Worm (Caenorhabditis elegans): ENCODE results near the gene deg-1.

Gene deg-1

DNA sequence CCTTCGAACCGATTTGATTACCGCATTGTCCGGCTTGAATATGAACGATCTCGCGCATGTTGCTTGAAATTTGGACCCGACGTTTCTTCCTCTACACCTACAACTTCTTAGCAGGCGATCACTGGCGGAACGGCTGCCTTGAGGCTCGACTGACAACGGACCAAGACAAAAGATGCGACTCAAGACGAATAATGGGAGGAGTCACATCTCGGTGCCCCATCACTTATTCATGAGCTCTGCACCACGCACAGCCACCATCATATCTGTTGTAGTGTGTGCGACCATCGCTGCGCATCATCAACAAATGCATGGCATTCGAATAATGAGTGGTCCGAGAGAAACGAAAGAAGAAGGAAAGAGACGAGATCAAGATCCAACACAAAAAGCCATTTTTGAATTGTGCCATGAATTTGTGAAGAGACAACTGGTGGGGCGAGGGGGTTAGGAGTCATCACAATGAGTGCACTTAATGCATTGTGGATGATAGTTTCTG lies 23.7 kb downstream of the deg-1 start, which contains the start of gene mec-7:
Gene mec-7 (minus strand): TSS at position 181 of the 493 bp plus-strand sequence.
- peak; percentile 29; the same call in 1 of the 2 replicates for TF ChIP-seq zfh-2 (GFP tag; conservative IDR thresholded peaks at IDR 0.05)
- TF ChIP-seq hmg-20 (GFP tag; IDR thresholded peaks at IDR 0.05) = no peak
- no peak for TF ChIP-seq fkh-3 (tag; optimal IDR thresholded peaks at IDR 0.05)

- no peak for TF ChIP-seq tbp1 (GFP tag; optimal IDR thresholded peaks at IDR 0.05)
- TF ChIP-seq lin-40 (tag; optimal IDR thresholded peaks at IDR 0.05) = no peak
- TF ChIP-seq hsf-1 (GFP tag; IDR thresholded peaks at IDR 0.05) = no peak
- TF ChIP-seq let-607 (tag; optimal IDR thresholded peaks at IDR 0.05) = no peak
- no peak for TF ChIP-seq F10E7.11 (tag; optimal IDR thresholded peaks at IDR 0.05)
- no peak for TF ChIP-seq ceh-58 (GFP tag; IDR thresholded peaks at IDR 0.05)
- no peak for TF ChIP-seq dpff-1 (tag; optimal IDR thresholded peaks at IDR 0.05)
- TF ChIP-seq zim-3 (tag; optimal IDR thresholded peaks at IDR 0.05) = no peak
- no peak for TF ChIP-seq repo-1 (tag; optimal IDR thresholded peaks at IDR 0.05)
- no peak for TF ChIP-seq bed-2 (GFP tag; IDR thresholded peaks at IDR 0.05)
- TF ChIP-seq pha-4 (tag; optimal IDR thresholded peaks at IDR 0.05) = no peak
- TF ChIP-seq mes-4 (tag; optimal IDR thresholded peaks at IDR 0.05) = no peak
- no peak for TF ChIP-seq nhr-120 (GFP tag; IDR thresholded peaks at IDR 0.05)
- no peak for TF ChIP-seq akir-1 (GFP tag; optimal IDR thresholded peaks at IDR 0.05)
- no peak for TF ChIP-seq him-1 (tag; optimal IDR thresholded peaks at IDR 0.05)
- TF ChIP-seq dpl-1 (GFP tag; optimal IDR thresholded peaks at IDR 0.05) = no peak
Measured at ce11 chrX:7778786-7779185, 25.9 kb downstream of the deg-1 start.

DNA sequence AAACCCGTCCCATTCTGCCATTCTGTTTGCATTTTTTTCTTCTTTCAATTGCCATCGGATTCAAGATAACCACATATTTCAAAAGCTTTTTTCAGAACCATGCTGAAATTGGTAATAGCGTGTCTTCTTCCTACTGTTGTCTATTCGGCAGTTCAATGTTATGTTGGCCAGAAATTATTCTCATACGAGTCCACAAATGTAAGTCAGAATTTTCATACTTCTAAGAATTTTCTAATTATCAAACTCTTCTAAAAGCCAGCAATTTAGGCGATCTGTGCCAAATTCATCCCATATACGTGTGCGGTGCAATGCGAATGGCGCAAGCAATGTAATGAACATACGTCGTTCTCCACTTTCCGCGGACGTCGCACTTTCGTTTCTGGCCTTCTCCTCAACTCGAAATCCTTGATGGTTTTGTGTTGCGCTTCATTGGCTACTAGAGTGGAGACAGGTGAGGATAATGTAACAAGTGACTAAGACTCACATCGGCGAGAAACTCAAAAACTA lies 26.7 kb downstream of the deg-1 start, which contains the start of gene ZK154.1:
Gene ZK154.1 (plus strand): TSS at position 51 of the 507 bp plus-strand sequence.
- TF ChIP-seq hsf-1 (GFP tag; IDR thresholded peaks at IDR 0.05) (no peak), pha-4 (tag; optimal IDR thresholded peaks at IDR 0.05) (no peak), dpff-1 (tag; optimal IDR thresholded peaks at IDR 0.05) (no peak), madf-8 (GFP tag; conservative IDR thresholded peaks at IDR 0.05) (no peak), lsl-1 (GFP tag; optimal IDR thresholded peaks at IDR 0.05) (no peak), ZK185.1 (tag; optimal IDR thresholded peaks at IDR 0.05; ENCODE audit: poor library complexity, severe bottlenecking) (no peak), B0035.1 (tag; optimal IDR thresholded peaks at IDR 0.05) (no peak), cebp-2 (GFP tag; IDR thresholded peaks at IDR 0.05) (no peak), ceh-40 (GFP tag; IDR thresholded peaks at IDR 0.05) (no peak), ceh-91 (GFP tag; IDR thresholded peaks at IDR 0.05) (no peak), ztf-6 (GFP tag; IDR thresholded peaks at IDR 0.05) (no peak), egl-18 (GFP tag; IDR thresholded peaks at IDR 0.05) (no peak), T07F8.4 (tag; optimal IDR thresholded peaks at IDR 0.05) (no peak), Y79H2A.3 (GFP tag; conservative IDR thresholded peaks at IDR 0.05) (no peak), cebp-1 (GFP tag; IDR thresholded peaks at IDR 0.05) (no peak), cebp-1 (tag; optimal IDR thresholded peaks at IDR 0.05) (no peak), mcd-1 (GFP tag; IDR thresholded peaks at IDR 0.05) (no peak), xnd-1 (tag; optimal IDR thresholded peaks at IDR 0.05) (no peak), dox-1 (GFP tag; IDR thresholded peaks at IDR 0.05) (no peak), ztf-22 (GFP tag; optimal IDR thresholded peaks at IDR 0.05) (no peak)

Measured in whole organism, young adult.